Fruit fly (Drosophila melanogaster) whole organism, pupa: ENCODE measurements around the gene CSN8.

Experiments used
- CG4496 ChIP-seq: fragments of 200-800 bp; sonication (Bioruptor generic); IDR thresholded peaks from 3 replicates; pipeline ENCODE4 v1.3.6; 2022; ENCODE audit warnings: missing biosample characterization, missing genetic modification characterization
- CG8159 ChIP-seq: fragments of 200-800 bp; sonication (Bioruptor generic); optimal IDR thresholded peaks from 3 replicates; lab custom pipeline; 2018; ENCODE audit warnings: missing biosample characterization, mild to moderate bottlenecking, missing genetic modification characterization, moderate library complexity
- CG8301 ChIP-seq: fragments of 200-800 bp; sonication (Bioruptor generic); optimal IDR thresholded peaks from 2 replicates; lab custom pipeline; 2018; ENCODE audit warnings: missing biosample characterization, mild to moderate bottlenecking, missing genetic modification characterization
- Pif1B ChIP-seq: fragments of 200-800 bp; sonication (Bioruptor generic); optimal IDR thresholded peaks from 3 replicates; lab custom pipeline; 2016; ENCODE audit warnings: missing biosample characterization, missing genetic modification characterization
- gl ChIP-seq: fragments of 200-800 bp; sonication (Bioruptor generic); optimal IDR thresholded peaks from 2 replicates; lab custom pipeline; 2018; ENCODE audit warnings: missing biosample characterization, mild to moderate bottlenecking, missing genetic modification characterization

- TF ChIP-seq gl, result no peak
- no peak for TF ChIP-seq CG8301
- peak; percentile 50; the same call in 1 of the 3 replicates for TF ChIP-seq CG4496 (GFP tag; lab: Robert Waterston, UW)
- no peak for TF ChIP-seq Pif1B (GFP tag; lab: Kevin White, UChicago)
- TF ChIP-seq CG8159 (tag; lab: Kevin White, UChicago), result no peak
Observed at dm6 chr2L:8370364-8371326, 6.0 kb downstream of the CSN8 start, which contains the start of gene CG17292.
